Worm (Caenorhabditis elegans): ENCODE results near the gene C07G2.5.

ce11 chrIII:4460242-4460641, 38.6 kb downstream of the C07G2.5 start:
- TF ChIP-seq W03F9.2 (tag; optimal IDR thresholded peaks at IDR 0.05) (no peak), dao-5 (tag; optimal IDR thresholded peaks at IDR 0.05) (no peak), him-1 (tag; optimal IDR thresholded peaks at IDR 0.05) (no peak)

All from whole organism, L4/young adult.